Fruit fly (Drosophila melanogaster) whole organism, embryonic: ENCODE results near the gene Csp.

Experiments
- Aef1 ChIP-seq: fragments of 200-800 bp; sonication (Bioruptor generic); IDR thresholded peaks from 3 replicates; pipeline ENCODE4 v1.3.6; 2022; ENCODE audit warnings: missing biosample characterization, missing genetic modification characterization
- B-H2 ChIP-seq: fragments of 200-800 bp; sonication (Bioruptor generic); optimal IDR thresholded peaks from 2 replicates; lab custom pipeline; 2018; ENCODE audit warnings: missing biosample characterization, mild to moderate bottlenecking, missing genetic modification characterization
- BEAF-32 ChIP-seq: fragments of 200-800 bp; sonication (Bioruptor generic); optimal IDR thresholded peaks from 3 replicates; lab custom pipeline; 2017; ENCODE audit warnings: missing biosample characterization, missing genetic modification characterization, mild to moderate bottlenecking, moderate library complexity, missing genetic modification reagents
- Bteb2 ChIP-seq: fragments of 200-800 bp; sonication (Bioruptor generic); optimal IDR thresholded peaks from 2 replicates; lab custom pipeline; 2016; ENCODE audit warnings: missing biosample characterization, missing genetic modification characterization
- CG10267 ChIP-seq: fragments of 200-800 bp; sonication (Bioruptor generic); optimal IDR thresholded peaks from 2 replicates; lab custom pipeline; 2018; ENCODE audit warnings: missing biosample characterization, mild to moderate bottlenecking, missing genetic modification characterization, moderate library complexity
- CG10321 ChIP-seq: fragments of 200-800 bp; sonication (Bioruptor generic); IDR thresholded peaks from 2 replicates; pipeline ENCODE4 v1.3.6; 2022; ENCODE audit warnings: missing biosample characterization, missing genetic modification characterization
- CG11093 ChIP-seq: fragments of 200-800 bp; sonication (Bioruptor generic); IDR thresholded peaks from 3 replicates; pipeline ENCODE4 v1.3.6; 2022; ENCODE audit warnings: missing biosample characterization, missing genetic modification characterization
- CG1233 ChIP-seq: fragments of 200-800 bp; sonication (Bioruptor generic); optimal IDR thresholded peaks from 4 replicates; lab custom pipeline; 2018; ENCODE audit warnings: missing biosample characterization, mild to moderate bottlenecking, missing genetic modification characterization
- CG13624 ChIP-seq: fragments of 200-800 bp; sonication (Bioruptor generic); optimal IDR thresholded peaks from 2 replicates; lab custom pipeline; 2016; ENCODE audit warnings: missing biosample characterization, missing genetic modification characterization
- CG13775 ChIP-seq: fragments of 200-800 bp; sonication (Bioruptor generic); optimal IDR thresholded peaks from 3 replicates; lab custom pipeline; 2017; ENCODE audit warnings: missing biosample characterization, mild to moderate bottlenecking, missing genetic modification characterization
- CG14441 ChIP-seq: fragments of 200-800 bp; sonication (Bioruptor generic); IDR thresholded peaks from 2 replicates; pipeline ENCODE4 v1.3.6; 2022; ENCODE audit warnings: missing biosample characterization, missing genetic modification characterization
- CG1602 ChIP-seq: fragments of 200-800 bp; sonication (Bioruptor generic); optimal IDR thresholded peaks from 3 replicates; lab custom pipeline; 2016; ENCODE audit warnings: missing biosample characterization, missing genetic modification characterization
- CG17328 ChIP-seq: fragments of 200-800 bp; sonication (Bioruptor generic); IDR thresholded peaks from 2 replicates; pipeline ENCODE4 v1.3.6; 2022; ENCODE audit warnings: missing biosample characterization, missing genetic modification characterization
- CG17385 ChIP-seq: fragments of 200-800 bp; sonication (Bioruptor generic); optimal IDR thresholded peaks from 3 replicates; lab custom pipeline; 2018; ENCODE audit warnings: missing biosample characterization, mild to moderate bottlenecking, missing genetic modification characterization
- CG17829 ChIP-seq: fragments of 200-800 bp; optimal IDR thresholded peaks from 2 replicates; lab custom pipeline; 2019; ENCODE audit warnings: missing biosample characterization, mild to moderate bottlenecking, missing genetic modification characterization, moderate library complexity
- CG18764 ChIP-seq: fragments of 200-800 bp; sonication (Bioruptor generic); optimal IDR thresholded peaks from 3 replicates; lab custom pipeline; 2016; ENCODE audit warnings: missing biosample characterization, missing genetic modification characterization
- CG2199 ChIP-seq: fragments of 200-800 bp; sonication (Bioruptor generic); IDR thresholded peaks from 3 replicates; pipeline ENCODE4 v1.3.6; 2022; ENCODE audit warnings: missing biosample characterization, missing genetic modification characterization
- CG4820 ChIP-seq: fragments of 200-800 bp; sonication (Bioruptor generic); optimal IDR thresholded peaks from 3 replicates; lab custom pipeline; 2016; ENCODE audit warnings: missing biosample characterization, missing genetic modification characterization
- CG7357 ChIP-seq: fragments of 200-800 bp; sonication (Bioruptor generic); IDR thresholded peaks from 3 replicates; pipeline ENCODE4 v1.3.6; 2022; ENCODE audit warnings: missing biosample characterization, missing genetic modification characterization
- CG7372 ChIP-seq: fragments of 200-800 bp; sonication (Bioruptor generic); IDR thresholded peaks from 2 replicates; pipeline ENCODE4 v1.3.6; 2022; ENCODE audit warnings: missing biosample characterization, missing genetic modification characterization
- CG7987 ChIP-seq: fragments of 200-800 bp; sonication (Bioruptor generic); optimal IDR thresholded peaks from 2 replicates; lab custom pipeline; 2018; ENCODE audit warnings: missing biosample characterization, mild to moderate bottlenecking, missing genetic modification characterization, moderate library complexity
- CG8359 ChIP-seq: fragments of 200-800 bp; sonication (Bioruptor generic); optimal IDR thresholded peaks from 2 replicates; lab custom pipeline; 2017; ENCODE audit warnings: missing biosample characterization, mild to moderate bottlenecking, missing genetic modification characterization, borderline replicate concordance
- CG8765 ChIP-seq: fragments of 200-800 bp; sonication (Bioruptor generic); IDR thresholded peaks from 2 replicates; pipeline ENCODE4 v1.3.6; 2022; ENCODE audit warnings: missing biosample characterization, missing genetic modification characterization
- CG9215 ChIP-seq: fragments of 200-800 bp; sonication (Bioruptor generic); IDR thresholded peaks from 2 replicates; pipeline ENCODE4 v1.3.6; 2022; ENCODE audit warnings: missing biosample characterization, missing genetic modification characterization
- Dip2 ChIP-seq: fragments of 200-800 bp; sonication (Bioruptor generic); IDR thresholded peaks from 2 replicates; pipeline ENCODE4 v1.3.6; 2022; ENCODE audit warnings: missing biosample characterization, missing genetic modification characterization
- Dll ChIP-seq: fragments of 200-800 bp; sonication (Bioruptor generic); IDR thresholded peaks from 4 replicates; pipeline ENCODE4 v1.3.6; 2022; ENCODE audit warnings: missing biosample characterization, missing genetic modification characterization; ENCODE audit not compliant: partially characterized antibody
- E2f2 ChIP-seq: fragments of 200-800 bp; sonication (Bioruptor generic); IDR thresholded peaks from 2 replicates; pipeline ENCODE4 v1.3.6; 2022; ENCODE audit warnings: missing biosample characterization, missing genetic modification characterization
- Fer3 ChIP-seq: fragments of 200-800 bp; sonication (Bioruptor generic); optimal IDR thresholded peaks from 2 replicates; lab custom pipeline; 2018; ENCODE audit warnings: missing biosample characterization, mild to moderate bottlenecking, missing genetic modification characterization, moderate library complexity
- H15 ChIP-seq: fragments of 200-800 bp; sonication (Bioruptor generic); IDR thresholded peaks from 3 replicates; pipeline ENCODE4 v1.3.6; 2022; ENCODE audit warnings: missing biosample characterization, missing genetic modification characterization
- H2.0 ChIP-seq: fragments of 200-800 bp; sonication (Bioruptor generic); IDR thresholded peaks from 2 replicates; pipeline ENCODE4 v1.3.6; 2022; ENCODE audit warnings: missing biosample characterization, missing genetic modification characterization
- HLHmδ ChIP-seq: fragments of 200-800 bp; sonication (Bioruptor generic); optimal IDR thresholded peaks from 2 replicates; lab custom pipeline; 2018; ENCODE audit warnings: missing biosample characterization, mild to moderate bottlenecking, missing genetic modification characterization, moderate library complexity
- Hmr ChIP-seq: fragments of 200-800 bp; sonication (Bioruptor generic); optimal IDR thresholded peaks from 3 replicates; lab custom pipeline; 2017; ENCODE audit warnings: mild to moderate bottlenecking, missing biosample characterization, missing genetic modification reagents, missing genetic modification characterization
- Hr3 ChIP-seq: fragments of 200-800 bp; sonication (Bioruptor generic); optimal IDR thresholded peaks from 3 replicates; lab custom pipeline; 2016; ENCODE audit warnings: missing biosample characterization, missing genetic modification characterization
- Nf-YB ChIP-seq: fragments of 200-800 bp; sonication (Bioruptor generic); optimal IDR thresholded peaks from 3 replicates; lab custom pipeline; 2019; ENCODE audit warnings: missing biosample characterization, mild to moderate bottlenecking, missing genetic modification characterization, moderate library complexity
- Rfx ChIP-seq: fragments of 200-800 bp; sonication (Bioruptor generic); IDR thresholded peaks from 2 replicates; pipeline ENCODE4 v1.3.6; 2022; ENCODE audit warnings: missing biosample characterization, missing genetic modification characterization
- Usf ChIP-seq: fragments of 200-800 bp; sonication (Bioruptor generic); optimal IDR thresholded peaks from 2 replicates; lab custom pipeline; 2017; ENCODE audit warnings: missing genotype, missing biosample characterization, missing genetic modification characterization
- al ChIP-seq: fragments of 200-800 bp; sonication (Bioruptor generic); IDR thresholded peaks from 2 replicates; pipeline ENCODE4 v1.3.6; 2022; ENCODE audit warnings: missing biosample characterization, missing genetic modification characterization
- btn ChIP-seq: fragments of 200-800 bp; sonication (Bioruptor generic); optimal IDR thresholded peaks from 2 replicates; lab custom pipeline; 2016; ENCODE audit warnings: missing biosample characterization, missing genetic modification characterization
- chif ChIP-seq, 2 experiments: fragments of 200-800 bp; sonication (Bioruptor generic); optimal IDR thresholded peaks; 3 replicates each; lab custom pipeline; 2016; ENCODE audit warnings: missing biosample characterization in 2 of 2, missing genetic modification characterization in 2 of 2
- fd96Cb ChIP-seq: fragments of 200-800 bp; sonication (Bioruptor generic); optimal IDR thresholded peaks from 2 replicates; lab custom pipeline; 2018; ENCODE audit warnings: missing biosample characterization, mild to moderate bottlenecking, missing genetic modification characterization, moderate library complexity
- jumu ChIP-seq: fragments of 200-800 bp; sonication (Bioruptor generic); optimal IDR thresholded peaks from 3 replicates; lab custom pipeline; 2016; ENCODE audit warnings: missing biosample characterization, missing genetic modification characterization
- lilli ChIP-seq: fragments of 200-800 bp; sonication (Bioruptor generic); optimal IDR thresholded peaks from 3 replicates; lab custom pipeline; 2016; ENCODE audit warnings: missing biosample characterization, missing genetic modification characterization
- row ChIP-seq: fragments of 200-800 bp; sonication (Bioruptor generic); IDR thresholded peaks from 3 replicates; pipeline ENCODE4 v1.3.6; 2022; ENCODE audit warnings: missing biosample characterization, missing genetic modification characterization
- sc ChIP-seq, 3 experiments: fragments of >200 bp in 2 of 3; fragments of 200-800 bp in 1 of 3; sonication (Bioruptor generic) in 1 of 3; optimal IDR thresholded peaks; 2 replicates in 2 of 3; 3 replicates in 1 of 3; lab custom pipeline; 2017; ENCODE audit warnings: mild to moderate bottlenecking in 1 of 3, missing biosample characterization in 1 of 3, missing genetic modification characterization in 1 of 3, missing genetic modification reagents in 1 of 3
- seq ChIP-seq: fragments of 200-800 bp; sonication (Bioruptor generic); IDR thresholded peaks from 2 replicates; pipeline ENCODE4 v1.3.6; 2022; ENCODE audit warnings: missing biosample characterization, missing genetic modification characterization
- slbo ChIP-seq: fragments of 200-800 bp; sonication (Bioruptor generic); IDR thresholded peaks from 2 replicates; pipeline ENCODE4 v1.3.6; 2022; ENCODE audit warnings: missing biosample characterization, missing genetic modification characterization
- sob ChIP-seq: fragments of 200-800 bp; sonication (Bioruptor generic); IDR thresholded peaks from 2 replicates; pipeline ENCODE4 v1.3.6; 2022; ENCODE audit warnings: missing biosample characterization, missing genetic modification characterization
- ssp ChIP-seq: fragments of 200-800 bp; sonication (Bioruptor generic); IDR thresholded peaks from 2 replicates; pipeline ENCODE4 v1.3.6; 2022; ENCODE audit warnings: missing biosample characterization, missing genetic modification characterization
- tin ChIP-seq: fragments of 200-800 bp; sonication (Bioruptor generic); optimal IDR thresholded peaks from 3 replicates; lab custom pipeline; 2016; ENCODE audit warnings: missing biosample characterization, missing genetic modification characterization
- ttk ChIP-seq: fragments of 200-800 bp; sonication (Bioruptor generic); IDR thresholded peaks from 2 replicates; pipeline ENCODE4 v2.1.2; 2022; ENCODE audit warnings: missing biosample characterization, missing genetic modification characterization
- zfh1 ChIP-seq: fragments of 200-800 bp; sonication (Bioruptor generic); IDR thresholded peaks from 3 replicates; pipeline ENCODE4 v1.3.6; 2022; ENCODE audit warnings: missing biosample characterization, missing genetic modification characterization

Gene Csp

dm6 chr3L:22277186-22277585 lies 10.0 kb downstream of the Csp start (continued):
- TF ChIP-seq Hmr = peak; percentile 15
- TF ChIP-seq B-H2 (GFP tag; lab: Kevin White, UChicago) = no peak
- peak; percentile 5; the same call in 1 of the 2 replicates for TF ChIP-seq ssp
- peak; percentile 22; the same call in 1 of the 2 replicates for TF ChIP-seq E2f2
- TF ChIP-seq CG1602 (GFP tag; lab: Kevin White, UChicago) = peak; percentile 17
- peak; percentile 20 for TF ChIP-seq Usf (GFP tag; lab: Kevin White, UChicago)
- TF ChIP-seq lilli (GFP tag; lab: Kevin White, UChicago) = peak; percentile 58
- TF ChIP-seq CG7987 (GFP tag; lab: Kevin White, UChicago) = no peak
- TF ChIP-seq CG8359 = peak; percentile 0
- no peak for TF ChIP-seq CG18764
- no peak for TF ChIP-seq Dip2 (GFP tag; lab: Robert Waterston, UW)
- TF ChIP-seq Hr3 (GFP tag; lab: Kevin White, UChicago) = peak; percentile 44
- TF ChIP-seq CG7357 (GFP tag; lab: Robert Waterston, UW) = peak; percentile 49; the same call in 2 of the 3 replicates
- TF ChIP-seq seq (GFP tag; lab: Robert Waterston, UW) = peak; percentile 44; the same call in 1 of the 2 replicates
- peak; percentile 65 for TF ChIP-seq Aef1 (GFP tag; lab: Robert Waterston, UW)
- TF ChIP-seq CG17328 (GFP tag; lab: Robert Waterston, UW) = peak; percentile 37; the same call in 1 of the 2 replicates
- no peak for TF ChIP-seq CG10321
- TF ChIP-seq Bteb2 (GFP tag; lab: Kevin White, UChicago) = no peak
- peak in 1 of 2 experiments; percentile 31 for TF ChIP-seq chif (GFP tag; optimal IDR thresholded peaks at IDR 0.05; lab: Kevin White, UChicago)
- TF ChIP-seq CG13624 (GFP tag; lab: Kevin White, UChicago) = peak; percentile 32
- TF ChIP-seq CG17385 (GFP tag; lab: Kevin White, UChicago) = peak; percentile 30
- no peak for TF ChIP-seq HLHmδ
- peak; percentile 52 for TF ChIP-seq CG9215 (GFP tag; lab: Robert Waterston, UW)
- no peak for TF ChIP-seq Nf-YB (GFP tag; lab: Kevin White, UChicago)
- peak; percentile 56 for TF ChIP-seq fd96Cb
- peak; percentile 37 for TF ChIP-seq CG4820 (GFP tag; lab: Kevin White, UChicago)
- TF ChIP-seq CG14441 (GFP tag; lab: Robert Waterston, UW) = peak; percentile 38; the same call in 1 of the 2 replicates
- peak; percentile 50; the same call in 1 of the 3 replicates for TF ChIP-seq CG11093 (GFP tag; lab: Robert Waterston, UW)
- TF ChIP-seq CG17829 = peak; percentile 42
- TF ChIP-seq al = peak; percentile 75
- no peak for TF ChIP-seq CG2199 (GFP tag; lab: Robert Waterston, UW)
- TF ChIP-seq tin = peak; percentile 45
- TF ChIP-seq H2.0 (GFP tag; lab: Robert Waterston, UW) = peak; percentile 30; the same call in 1 of the 2 replicates
- peak; percentile 73 for TF ChIP-seq Rfx (GFP tag; lab: Robert Waterston, UW)
- TF ChIP-seq sc (optimal IDR thresholded peaks at IDR 0.05; lab: Kevin White, UChicago) = no peak
- no peak for TF ChIP-seq sc (GFP tag; optimal IDR thresholded peaks at IDR 0.05; lab: Kevin White, UChicago)
- peak; percentile 68 for TF ChIP-seq row (GFP tag; lab: Robert Waterston, UW)
- no peak for TF ChIP-seq CG10267 (tag; lab: Kevin White, UChicago)
- TF ChIP-seq zfh1 (GFP tag; lab: Robert Waterston, UW) = peak; percentile 57; the same call in 2 of the 3 replicates
- TF ChIP-seq jumu (GFP tag; lab: Kevin White, UChicago) = peak; percentile 16
- TF ChIP-seq btn (GFP tag; lab: Kevin White, UChicago) = no peak
- peak; percentile 21 for TF ChIP-seq CG1233 (GFP tag; lab: Kevin White, UChicago)
- TF ChIP-seq Dll = no peak
- no peak for TF ChIP-seq ttk (GFP tag; lab: Robert Waterston, UW)
- TF ChIP-seq Fer3 (tag; lab: Kevin White, UChicago) = no peak
- peak; percentile 51 for TF ChIP-seq CG7372 (GFP tag; lab: Robert Waterston, UW)
- 0 out of 3 replicates have a peak, but pooled peaks have one; percentile 11 for TF ChIP-seq H15
- peak; percentile 60 for TF ChIP-seq slbo
- TF ChIP-seq CG13775 (GFP tag; lab: Kevin White, UChicago) = peak; percentile 10
- peak; percentile 63 for TF ChIP-seq sob (GFP tag; lab: Robert Waterston, UW)
- TF ChIP-seq BEAF-32 (GFP tag; lab: Kevin White, UChicago) = no peak
- no peak for TF ChIP-seq CG8765 (GFP tag; lab: Robert Waterston, UW)
